Worm (Caenorhabditis elegans): ENCODE data around the gene Y37E11AM.2.

Y37E11AM.2 gene

DNA sequence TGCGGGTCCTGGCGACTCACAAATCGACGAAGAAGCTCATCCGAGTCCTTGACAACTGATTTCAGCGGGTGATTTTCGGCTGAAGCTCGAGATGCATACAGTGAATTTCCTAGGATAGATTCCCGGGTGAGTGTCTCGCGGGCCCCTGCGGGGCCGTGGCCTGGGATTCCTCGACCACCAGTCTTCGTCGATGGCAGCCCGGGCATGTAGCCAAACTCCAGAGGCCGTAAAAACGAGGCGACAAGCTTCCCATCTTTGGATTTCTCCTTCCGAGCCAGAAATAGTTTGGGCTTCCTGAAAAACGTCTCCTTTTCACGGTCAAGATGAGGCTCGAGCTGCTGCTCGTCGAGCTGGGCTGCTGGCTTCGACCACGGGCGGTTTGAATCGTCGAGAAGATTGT lies 37.2 kb downstream of the Y37E11AM.2 start:
- TF ChIP-seq pqm-1 (tag; optimal IDR thresholded peaks at IDR 0.05): no peak
- TF ChIP-seq nhr-237 (tag; optimal IDR thresholded peaks at IDR 0.05): no peak
- no peak for TF ChIP-seq mml-1 (tag; optimal IDR thresholded peaks at IDR 0.05)
- no peak for TF ChIP-seq ceh-9 (tag; optimal IDR thresholded peaks at IDR 0.05)
- no peak for TF ChIP-seq zag-1 (tag; optimal IDR thresholded peaks at IDR 0.05)
- no peak for TF ChIP-seq fkh-2 (tag; optimal IDR thresholded peaks at IDR 0.05)
- no peak for TF ChIP-seq ama-1 (optimal IDR thresholded peaks at IDR 0.05)
- no peak for TF ChIP-seq nhr-76 (tag; optimal IDR thresholded peaks at IDR 0.05)
- TF ChIP-seq mdl-1 (tag; optimal IDR thresholded peaks at IDR 0.05): no peak
- no peak for TF ChIP-seq egl-5 (tag; optimal IDR thresholded peaks at IDR 0.05)
- no peak for TF ChIP-seq fkh-10 (GFP tag; optimal IDR thresholded peaks at IDR 0.05)
- TF ChIP-seq pha-4 (tag; optimal IDR thresholded peaks at IDR 0.05): no peak
- TF ChIP-seq nhr-11 (tag; optimal IDR thresholded peaks at IDR 0.05): no peak
- no peak for TF ChIP-seq elt-3 (tag; optimal IDR thresholded peaks at IDR 0.05)
- TF ChIP-seq ceh-28 (tag; optimal IDR thresholded peaks at IDR 0.05): no peak
- TF ChIP-seq nhr-43 (tag; optimal IDR thresholded peaks at IDR 0.05; ENCODE audit: poor library complexity, severe bottlenecking): no peak

- TF ChIP-seq skn-1 (tag; optimal IDR thresholded peaks at IDR 0.05) (no peak), sea-2 (GFP tag; optimal IDR thresholded peaks at IDR 0.05) (no peak), ceh-16 (tag; optimal IDR thresholded peaks at IDR 0.05) (no peak)
Measured at ce11 chrIV:3686765-3687164, 38.5 kb downstream of the Y37E11AM.2 start, which contains the start of gene map-1. TSS of gene map-1 (minus strand) at chrIV:3686865.

ce11 chrIV:3686260-3686659 lies 39.0 kb downstream of the Y37E11AM.2 start:
- TF ChIP-seq zag-1 (tag; optimal IDR thresholded peaks at IDR 0.05) (no peak), snpc-4 (tag; optimal IDR thresholded peaks at IDR 0.05) (no peak), nhr-12 (tag; optimal IDR thresholded peaks at IDR 0.05) (no peak), elt-3 (tag; optimal IDR thresholded peaks at IDR 0.05) (no peak), ama-1 (optimal IDR thresholded peaks at IDR 0.05) (no peak), nhr-11 (tag; optimal IDR thresholded peaks at IDR 0.05) (no peak), ceh-9 (tag; optimal IDR thresholded peaks at IDR 0.05) (no peak), eor-1 (tag; optimal IDR thresholded peaks at IDR 0.05) (no peak), unc-39 (tag; optimal IDR thresholded peaks at IDR 0.05) (no peak), ztf-4 (tag; optimal IDR thresholded peaks at IDR 0.05) (no peak), mml-1 (tag; optimal IDR thresholded peaks at IDR 0.05) (no peak), lin-39 (tag; optimal IDR thresholded peaks at IDR 0.05) (no peak), nfya-1 (tag; optimal IDR thresholded peaks at IDR 0.05; ENCODE audit: insufficient read depth) (no peak)

- TF ChIP-seq fkh-10 (GFP tag; optimal IDR thresholded peaks at IDR 0.05) (no peak), egl-5 (tag; optimal IDR thresholded peaks at IDR 0.05) (no peak), skn-1 (tag; optimal IDR thresholded peaks at IDR 0.05) (no peak), eor-1 (tag; optimal IDR thresholded peaks at IDR 0.05) (no peak), elt-2 (tag; optimal IDR thresholded peaks at IDR 0.05) (no peak), nhr-77 (tag; optimal IDR thresholded peaks at IDR 0.05) (no peak), nhr-237 (tag; optimal IDR thresholded peaks at IDR 0.05) (no peak), nhr-25 (tag; optimal IDR thresholded peaks at IDR 0.05) (no peak), nhr-43 (tag; optimal IDR thresholded peaks at IDR 0.05; ENCODE audit: poor library complexity, severe bottlenecking) (no peak), ama-1 (optimal IDR thresholded peaks at IDR 0.05) (no peak)
Measured at ce11 chrIV:3681763-3682162, 43.5 kb downstream of the Y37E11AM.2 start.
